Fruit fly (Drosophila melanogaster) whole organism, embryonic: ENCODE results near the gene Dlip2.

ENCODE experiments used
- CG10979 ChIP-seq: fragments of 200-800 bp; sonication (Bioruptor generic); optimal IDR thresholded peaks from 2 replicates; lab custom pipeline; 2018; ENCODE audit warnings: missing biosample characterization, mild to moderate bottlenecking, missing genetic modification characterization, moderate library complexity
- CG12299 ChIP-seq: fragments of 200-800 bp; sonication (Bioruptor generic); optimal IDR thresholded peaks from 2 replicates; lab custom pipeline; 2018; ENCODE audit warnings: missing biosample characterization, mild to moderate bottlenecking, missing genetic modification characterization
- CG13775 ChIP-seq: fragments of 200-800 bp; sonication (Bioruptor generic); optimal IDR thresholded peaks from 3 replicates; lab custom pipeline; 2017; ENCODE audit warnings: missing biosample characterization, mild to moderate bottlenecking, missing genetic modification characterization
- CG14441 ChIP-seq: fragments of 200-800 bp; sonication (Bioruptor generic); IDR thresholded peaks from 2 replicates; pipeline ENCODE4 v1.3.6; 2022; ENCODE audit warnings: missing biosample characterization, missing genetic modification characterization
- CG14965 ChIP-seq: fragments of 200-800 bp; sonication (Bioruptor generic); optimal IDR thresholded peaks from 2 replicates; lab custom pipeline; 2016; ENCODE audit warnings: missing biosample characterization, missing genetic modification characterization, borderline replicate concordance
- CG18619 ChIP-seq: fragments of 200-800 bp; sonication (Bioruptor generic); optimal IDR thresholded peaks from 3 replicates; lab custom pipeline; 2017; ENCODE audit warnings: missing biosample characterization, mild to moderate bottlenecking, missing genetic modification characterization
- CG33213 ChIP-seq: fragments of 200-800 bp; sonication (Bioruptor generic); optimal IDR thresholded peaks from 3 replicates; lab custom pipeline; 2016; ENCODE audit warnings: missing biosample characterization, missing genetic modification characterization
- CG3726 ChIP-seq: fragments of 200-800 bp; sonication (Bioruptor generic); IDR thresholded peaks from 3 replicates; pipeline ENCODE4, ENCODE4 v1.3.6; 2022; ENCODE audit warnings: missing biosample characterization, missing genetic modification characterization
- CG4282 ChIP-seq: fragments of 200-800 bp; sonication (Bioruptor generic); optimal IDR thresholded peaks from 2 replicates; lab custom pipeline; 2016; ENCODE audit warnings: missing biosample characterization, missing genetic modification characterization
- CG4404 ChIP-seq: fragments of 200-800 bp; sonication (Bioruptor generic); IDR thresholded peaks from 2 replicates; pipeline ENCODE4 v1.3.6; 2022; ENCODE audit warnings: missing biosample characterization, missing genetic modification characterization
- CG4707 ChIP-seq: fragments of 200-800 bp; sonication (Bioruptor generic); optimal IDR thresholded peaks from 2 replicates; lab custom pipeline; 2018; ENCODE audit warnings: missing biosample characterization, mild to moderate bottlenecking, missing genetic modification characterization, moderate library complexity
- CG6175 ChIP-seq: fragments of 200-800 bp; sonication (Bioruptor generic); IDR thresholded peaks from 3 replicates; pipeline ENCODE4 v1.3.6; 2022; ENCODE audit warnings: missing biosample characterization, missing genetic modification characterization
- CG6254 ChIP-seq: fragments of 200-800 bp; sonication (Bioruptor generic); optimal IDR thresholded peaks from 3 replicates; lab custom pipeline; 2017; ENCODE audit warnings: mild to moderate bottlenecking, missing biosample characterization, missing genetic modification reagents, missing genetic modification characterization
- CG6765 ChIP-seq: fragments of 200-800 bp; sonication (Bioruptor generic); optimal IDR thresholded peaks from 3 replicates; lab custom pipeline; 2017; ENCODE audit warnings: missing biosample characterization, mild to moderate bottlenecking, missing genetic modification characterization
- CG6813 ChIP-seq: fragments of 200-800 bp; sonication (Bioruptor generic); optimal IDR thresholded peaks from 2 replicates; lab custom pipeline; 2017; ENCODE audit warnings: missing biosample characterization, missing genetic modification characterization, mild to moderate bottlenecking, moderate library complexity, missing genetic modification reagents
- CG8281 ChIP-seq: fragments of 200-800 bp; sonication (Bioruptor generic); optimal IDR thresholded peaks from 2 replicates; lab custom pipeline; 2018; ENCODE audit warnings: missing biosample characterization, mild to moderate bottlenecking, missing genetic modification characterization, moderate library complexity
- CrebB ChIP-seq: fragments of 200-800 bp; sonication (Bioruptor generic); optimal IDR thresholded peaks from 3 replicates; lab custom pipeline; 2018; ENCODE audit warnings: missing biosample characterization, mild to moderate bottlenecking, missing genetic modification characterization
- D ChIP-seq, 2 experiments: fragments of 200-800 bp in 1 of 2; fragments of >200 bp in 1 of 2; sonication (Bioruptor generic) in 1 of 2; optimal IDR thresholded peaks; 2 replicates in 1 of 2; 3 replicates in 1 of 2; lab custom pipeline; 2017; ENCODE audit warnings: mild to moderate bottlenecking in 1 of 2, missing biosample characterization in 1 of 2, missing genetic modification characterization in 1 of 2, missing genetic modification reagents in 1 of 2
- Deaf1 ChIP-seq: fragments of 200-800 bp; optimal IDR thresholded peaks from 3 replicates; lab custom pipeline; 2019; ENCODE audit warnings: missing biosample characterization, mild to moderate bottlenecking, missing genetic modification characterization, moderate library complexity
- Elba2 ChIP-seq: fragments of 200-800 bp; sonication (Bioruptor generic); optimal IDR thresholded peaks from 3 replicates; lab custom pipeline; 2016; ENCODE audit warnings: missing biosample characterization, missing genetic modification characterization
- HLH54F ChIP-seq: fragments of 200-800 bp; sonication (Bioruptor generic); optimal IDR thresholded peaks from 3 replicates; lab custom pipeline; 2016; ENCODE audit warnings: missing biosample characterization, missing genetic modification characterization
- Hand ChIP-seq: fragments of 200-800 bp; sonication (Bioruptor generic); optimal IDR thresholded peaks from 2 replicates; lab custom pipeline; 2017; ENCODE audit warnings: mild to moderate bottlenecking, missing biosample characterization, missing genetic modification reagents, missing genetic modification characterization
- Hr78 ChIP-seq, 2 experiments: fragments of 200-800 bp in 1 of 2; fragments of >200 bp in 1 of 2; sonication (Bioruptor generic) in 1 of 2; optimal IDR thresholded peaks; 2 replicates each; lab custom pipeline; 2017 to 2019; ENCODE audit warnings: missing biosample characterization in 2 of 2, missing genetic modification characterization in 2 of 2, mild to moderate bottlenecking in 1 of 2, moderate library complexity in 1 of 2
- Med ChIP-seq: fragments of 200-800 bp; sonication (Bioruptor generic); peaks from one replicate; lab custom pipeline; 2016; ENCODE audit warnings: missing biosample characterization, missing genetic modification characterization, mild to moderate bottlenecking, inconsistent platforms, moderate library complexity
- Ptx1 ChIP-seq: fragments of 200-800 bp; sonication (Bioruptor generic); IDR thresholded peaks from 2 replicates; pipeline ENCODE4 v1.3.6; 2022; ENCODE audit warnings: missing biosample characterization, missing genetic modification characterization
- Ravus ChIP-seq: fragments of 200-800 bp; sonication (Bioruptor generic); IDR thresholded peaks from 2 replicates; pipeline ENCODE4 v1.3.6; 2022; ENCODE audit warnings: missing biosample characterization, missing genetic modification characterization
- Rfx ChIP-seq: fragments of 200-800 bp; sonication (Bioruptor generic); IDR thresholded peaks from 2 replicates; pipeline ENCODE4 v1.3.6; 2022; ENCODE audit warnings: missing biosample characterization, missing genetic modification characterization
- Sox100B ChIP-seq: fragments of 200-800 bp; sonication (Bioruptor generic); optimal IDR thresholded peaks from 3 replicates; lab custom pipeline; 2018; ENCODE audit warnings: missing biosample characterization, mild to moderate bottlenecking, missing genetic modification characterization
- Ssrp ChIP-seq: fragments of 200-800 bp; sonication (Bioruptor generic); optimal IDR thresholded peaks from 2 replicates; lab custom pipeline; 2018; ENCODE audit warnings: missing biosample characterization, mild to moderate bottlenecking, missing genetic modification characterization, moderate library complexity
- amos ChIP-seq: fragments of 200-800 bp; sonication (Bioruptor generic); IDR thresholded peaks from 2 replicates; pipeline ENCODE4 v1.3.6; 2022; ENCODE audit warnings: missing biosample characterization, missing genetic modification characterization; ENCODE audit not compliant: partially characterized antibody
- caup ChIP-seq: fragments of 200-800 bp; sonication (Bioruptor generic); optimal IDR thresholded peaks from 3 replicates; lab custom pipeline; 2017; ENCODE audit warnings: missing biosample characterization, mild to moderate bottlenecking, missing genetic modification characterization, moderate library complexity; ENCODE audit not compliant: severe bottlenecking
- crc ChIP-seq: fragments of 200-800 bp; sonication (Bioruptor generic); optimal IDR thresholded peaks from 2 replicates; lab custom pipeline; 2016; ENCODE audit warnings: missing biosample characterization, missing genetic modification characterization
- dmrt99B ChIP-seq: fragments of 200-800 bp; sonication (Bioruptor generic); optimal IDR thresholded peaks from 2 replicates; lab custom pipeline; 2018; ENCODE audit warnings: missing biosample characterization, mild to moderate bottlenecking, missing genetic modification characterization, moderate library complexity
- ken ChIP-seq: fragments of 200-800 bp; sonication (Bioruptor generic); IDR thresholded peaks from 3 replicates; pipeline ENCODE4 v1.3.6; 2022; ENCODE audit warnings: missing biosample characterization, missing genetic modification characterization
- mirr ChIP-seq: fragments of 200-800 bp; sonication (Bioruptor generic); optimal IDR thresholded peaks from 3 replicates; lab custom pipeline; 2018; ENCODE audit warnings: missing biosample characterization, mild to moderate bottlenecking, missing genetic modification characterization
- pho ChIP-seq: fragments of 200-800 bp; sonication (Bioruptor generic); optimal IDR thresholded peaks from 2 replicates; lab custom pipeline; 2016; ENCODE audit warnings: missing biosample characterization, missing genetic modification characterization
- sc ChIP-seq, 3 experiments: fragments of >200 bp in 2 of 3; fragments of 200-800 bp in 1 of 3; sonication (Bioruptor generic) in 1 of 3; optimal IDR thresholded peaks; 2 replicates in 2 of 3; 3 replicates in 1 of 3; lab custom pipeline; 2017; ENCODE audit warnings: mild to moderate bottlenecking in 1 of 3, missing biosample characterization in 1 of 3, missing genetic modification characterization in 1 of 3, missing genetic modification reagents in 1 of 3
- seq ChIP-seq: fragments of 200-800 bp; sonication (Bioruptor generic); IDR thresholded peaks from 2 replicates; pipeline ENCODE4 v1.3.6; 2022; ENCODE audit warnings: missing biosample characterization, missing genetic modification characterization
- sim ChIP-seq: fragments of 200-800 bp; sonication (Bioruptor generic); IDR thresholded peaks from 2 replicates; pipeline ENCODE4 v1.3.6; 2022; ENCODE audit warnings: missing biosample characterization, missing genetic modification characterization
- sima ChIP-seq: fragments of 200-800 bp; sonication (Bioruptor generic); optimal IDR thresholded peaks from 2 replicates; lab custom pipeline; 2016; ENCODE audit warnings: missing biosample characterization, missing genetic modification characterization
- sna ChIP-seq: fragments of 200-800 bp; sonication (Bioruptor generic); IDR thresholded peaks from 2 replicates; pipeline ENCODE4 v1.3.6; 2022; ENCODE audit warnings: missing biosample characterization, missing genetic modification characterization; ENCODE audit not compliant: partially characterized antibody
- so ChIP-seq: fragments of 200-800 bp; sonication (Bioruptor generic); IDR thresholded peaks from 3 replicates; pipeline ENCODE4 v1.3.6; 2022; ENCODE audit warnings: missing biosample characterization, missing genetic modification characterization
- tgo ChIP-seq: fragments of 200-800 bp; sonication (Bioruptor generic); IDR thresholded peaks from 3 replicates; pipeline ENCODE4 v1.3.6; 2022; ENCODE audit warnings: missing biosample characterization, missing genetic modification characterization
- twi ChIP-seq: fragments of 200-800 bp; optimal IDR thresholded peaks from 2 replicates; lab custom pipeline; 2019; ENCODE audit warnings: missing biosample characterization, mild to moderate bottlenecking, missing genetic modification characterization, moderate library complexity
- wek ChIP-seq: fragments of 200-800 bp; sonication (Bioruptor generic); optimal IDR thresholded peaks from 3 replicates; lab custom pipeline; 2018; ENCODE audit warnings: missing biosample characterization, mild to moderate bottlenecking, missing genetic modification characterization, moderate library complexity
- zen2 ChIP-seq: fragments of 200-800 bp; sonication (Bioruptor generic); IDR thresholded peaks from 3 replicates; pipeline ENCODE4 v1.3.6; 2022; ENCODE audit warnings: missing biosample characterization, missing genetic modification characterization; ENCODE audit not compliant: partially characterized antibody
- zfh1 ChIP-seq: fragments of 200-800 bp; sonication (Bioruptor generic); IDR thresholded peaks from 3 replicates; pipeline ENCODE4 v1.3.6; 2022; ENCODE audit warnings: missing biosample characterization, missing genetic modification characterization

Gene Dlip2

DNA sequence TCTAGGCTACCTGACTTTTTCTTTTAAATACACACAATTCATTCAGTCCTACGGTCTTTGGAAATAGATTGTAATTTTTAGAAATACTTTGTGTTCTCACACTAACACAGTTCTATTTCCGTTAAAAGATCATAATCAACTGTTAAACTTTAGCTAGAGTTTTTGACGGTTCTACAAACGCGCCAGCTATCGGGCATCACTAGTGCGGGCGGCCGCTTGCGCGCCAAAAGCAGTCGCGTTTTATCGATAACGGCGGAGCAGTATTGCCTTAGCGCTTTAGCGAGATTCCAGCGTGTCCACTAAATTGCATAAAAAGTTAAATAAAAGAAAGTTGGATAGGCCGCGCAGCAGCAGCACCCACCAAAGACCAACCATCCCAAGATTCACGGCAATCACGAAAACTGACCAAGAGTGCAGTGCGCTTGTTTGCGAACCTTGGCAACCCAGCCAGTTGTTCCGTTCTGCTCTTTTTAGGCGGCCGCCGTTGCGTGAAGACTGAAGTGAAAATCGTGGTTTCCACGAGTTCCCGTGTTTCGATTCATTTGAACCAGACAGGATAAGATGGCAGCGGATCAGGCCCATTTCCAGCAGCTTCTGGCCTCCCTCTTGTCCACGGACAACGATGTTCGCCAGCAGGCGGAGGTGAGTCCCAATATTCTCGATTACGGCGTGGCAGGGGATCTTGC is 3.8 kb upstream of the Dlip2 start, which contains the start of gene Karybeta3 (continued):
- TF ChIP-seq Sox100B (GFP tag; lab: Kevin White, UChicago) (peak; percentile 21), sim (peak; percentile 41; the same call in 1 of the 2 replicates), sima (peak; percentile 22), Hand (no peak), CG6765 (peak; percentile 58), crc (GFP tag; lab: Kevin White, UChicago) (peak; percentile 28), CG4404 (GFP tag; lab: Robert Waterston, UW) (peak; percentile 39; the same call in 1 of the 2 replicates), CG6813 (GFP tag; lab: Kevin White, UChicago) (peak; percentile 59), D (optimal IDR thresholded peaks at IDR 0.05; lab: Kevin White, UChicago) (no peak), D (GFP tag; optimal IDR thresholded peaks at IDR 0.05; lab: Kevin White, UChicago) (peak; percentile 50), CG14965 (GFP tag; lab: Kevin White, UChicago) (peak; percentile 35), so (no peak; the same call in 1 of the 3 replicates), zen2 (GFP tag; lab: Robert Waterston, UW) (no peak; the same call in 2 of the 3 replicates), CG33213 (GFP tag; lab: Kevin White, UChicago) (peak; percentile 85), Med (GFP tag; lab: Kevin White, UChicago) (peak; percentile 98), Rfx (GFP tag; lab: Robert Waterston, UW) (peak; percentile 85), sna (GFP tag; lab: Robert Waterston, UW) (peak; percentile 68; the same call in 1 of the 2 replicates), CG8281 (tag; lab: Kevin White, UChicago) (no peak), HLH54F (GFP tag; lab: Kevin White, UChicago) (peak; percentile 83), CG4282 (peak; percentile 47), Ravus (GFP tag; lab: Robert Waterston, UW) (no peak; the same call in 1 of the 2 replicates), amos (GFP tag; lab: Robert Waterston, UW) (peak; percentile 46), wek (GFP tag; lab: Kevin White, UChicago) (peak; percentile 29), CG18619 (GFP tag; lab: Kevin White, UChicago) (peak; percentile 49), CG12299 (tag; lab: Kevin White, UChicago) (peak; percentile 54), zfh1 (GFP tag; lab: Robert Waterston, UW) (peak; percentile 84), pho (peak; percentile 78), CG14441 (peak; percentile 77), Hr78 (GFP tag; optimal IDR thresholded peaks at IDR 0.05; lab: Kevin White, UChicago) (no peak), mirr (GFP tag; lab: Kevin White, UChicago) (peak; percentile 70), caup (peak; percentile 66), CG10979 (tag; lab: Kevin White, UChicago) (peak; percentile 54), seq (peak; percentile 65), CG13775 (GFP tag; lab: Kevin White, UChicago) (peak; percentile 85), CG4707 (GFP tag; lab: Kevin White, UChicago) (no peak), twi (no peak), Elba2 (GFP tag; lab: Kevin White, UChicago) (no peak), sc (optimal IDR thresholded peaks at IDR 0.05; lab: Kevin White, UChicago) (no peak), sc (GFP tag; optimal IDR thresholded peaks at IDR 0.05; lab: Kevin White, UChicago) (peak; percentile 23), Ssrp (tag; lab: Kevin White, UChicago) (peak; percentile 47), CrebB (tag; lab: Kevin White, UChicago) (peak; percentile 69), ken (GFP tag; lab: Robert Waterston, UW) (peak; percentile 78; the same call in 2 of the 3 replicates), CG6254 (GFP tag; lab: Kevin White, UChicago) (peak; percentile 14), CG6175 (peak; percentile 58; the same call in 1 of the 3 replicates), CG3726 (GFP tag; lab: Robert Waterston, UW) (peak; percentile 71; the same call in 1 of the 3 replicates), Ptx1 (GFP tag; lab: Robert Waterston, UW) (peak; percentile 76), dmrt99B (tag; lab: Kevin White, UChicago) (no peak), tgo (GFP tag; lab: Robert Waterston, UW) (peak; percentile 71), Deaf1 (no peak)
